Worm (Caenorhabditis elegans) whole organism, mixed stage, embryonic: ENCODE results near the gene perm-1.

Experiments used
- blmp-1 ChIP-seq: fragments of 150-350 bp; optimal IDR thresholded peaks from 2 replicates; lab custom pipeline; 2014; ENCODE audit warnings: missing biosample characterization, missing genetic modification characterization
- ceh-83 ChIP-seq: fragments of 200-800 bp; sonication (Bioruptor generic); optimal IDR thresholded peaks from 2 replicates; lab custom pipeline; 2018; ENCODE audit warnings: mild to moderate bottlenecking, missing genetic modification characterization, missing compliant biosample characterization
- elt-3 ChIP-seq: fragments of 150-350 bp; optimal IDR thresholded peaks from 2 replicates; lab custom pipeline; 2014; ENCODE audit warnings: missing biosample characterization, missing genetic modification characterization
- hlh-1 ChIP-seq: fragments of 150-350 bp; optimal IDR thresholded peaks from 2 replicates; lab custom pipeline; 2014; ENCODE audit warnings: missing biosample characterization, missing genetic modification reagents, missing genetic modification characterization

- no peak for TF ChIP-seq elt-3 (tag; lab: Kevin White, UChicago)
- TF ChIP-seq hlh-1 (tag; lab: Kevin White, UChicago): no peak
- no peak for TF ChIP-seq ceh-83 (GFP tag; lab: Kevin White, UChicago)
- TF ChIP-seq blmp-1 (tag; lab: Kevin White, UChicago): no peak
Observed at ce11 chrII:7832054-7832453, 48.6 kb upstream of the perm-1 start, which contains the start of gene T09A5.14.
